Worm (Caenorhabditis elegans) whole organism, early embryonic: Measurements from ENCODE around the gene pkc-3.

Experiments used
- B0310.2 ChIP-seq: sonication (generic microtip); optimal IDR thresholded peaks from 2 replicates; lab custom pipeline; 2016; ENCODE audit warnings: mild to moderate bottlenecking, missing genetic modification characterization, missing compliant biosample characterization
- F13C5.2 ChIP-seq: sonication (generic microtip); optimal IDR thresholded peaks from 2 replicates; lab custom pipeline; 2017; ENCODE audit warnings: mild to moderate bottlenecking, missing genetic modification characterization, inconsistent platforms, missing compliant biosample characterization
- aly-1 ChIP-seq: sonication (generic microtip); optimal IDR thresholded peaks from 2 replicates; lab custom pipeline; 2016; ENCODE audit warnings: missing genetic modification characterization, missing compliant biosample characterization
- ama-1 ChIP-seq: fragments of 150-350 bp; optimal IDR thresholded peaks from 2 replicates; lab custom pipeline; 2014
- ceh-13 ChIP-seq: fragments of 200-800 bp; sonication (Bioruptor generic); optimal IDR thresholded peaks from 2 replicates; lab custom pipeline; 2018; ENCODE audit warnings: mild to moderate bottlenecking, missing genetic modification characterization, missing compliant biosample characterization
- ceh-36 ChIP-seq: sonication (generic microtip); optimal IDR thresholded peaks from 2 replicates; lab custom pipeline; 2016; ENCODE audit warnings: missing genetic modification characterization, inconsistent platforms, missing compliant biosample characterization
- ets-7 ChIP-seq: sonication (generic microtip); optimal IDR thresholded peaks from 2 replicates; lab custom pipeline; 2016; ENCODE audit warnings: missing genotype, missing genetic modification characterization, missing compliant biosample characterization
- flt-1 ChIP-seq: fragments of 200-800 bp; sonication (Bioruptor generic); IDR thresholded peaks from 2 replicates; pipeline ENCODE4 v1.3.6; 2022; ENCODE audit warnings: missing genetic modification characterization, missing compliant biosample characterization
- hmbx-1 ChIP-seq: sonication (generic microtip); optimal IDR thresholded peaks from 2 replicates; lab custom pipeline; 2016; ENCODE audit warnings: mild to moderate bottlenecking, missing genetic modification characterization, missing compliant biosample characterization
- hmg-4 ChIP-seq: fragments of 200-800 bp; sonication (Bioruptor generic); optimal IDR thresholded peaks from 2 replicates; lab custom pipeline; 2018; ENCODE audit warnings: mild to moderate bottlenecking, missing genetic modification characterization, missing compliant biosample characterization
- hnd-1 ChIP-seq: sonication (generic microtip); optimal IDR thresholded peaks from 2 replicates; lab custom pipeline; 2016; ENCODE audit warnings: missing genetic modification characterization, missing compliant biosample characterization
- pes-1 ChIP-seq: fragments of 200-800 bp; sonication (Bioruptor generic); IDR thresholded peaks from 2 replicates; pipeline ENCODE4 v1.3.6; 2022; ENCODE audit warnings: missing genetic modification reagents, missing genetic modification characterization, missing compliant biosample characterization
- scrt-1 ChIP-seq: fragments of 200-800 bp; sonication (Bioruptor generic); IDR thresholded peaks from 2 replicates; pipeline ENCODE4 v1.3.6; 2022; ENCODE audit warnings: missing genetic modification characterization, missing compliant biosample characterization
- sea-1 ChIP-seq: fragments of 200-800 bp; sonication (Bioruptor generic); conservative IDR thresholded peaks from 2 replicates; pipeline ENCODE4 v1.3.6; 2022; ENCODE audit warnings: missing genetic modification characterization, missing compliant biosample characterization
- tbx-11 ChIP-seq: fragments of 200-800 bp; sonication (Bioruptor generic); IDR thresholded peaks from 2 replicates; pipeline ENCODE4 v1.3.6; 2022; ENCODE audit warnings: missing genetic modification characterization, missing compliant biosample characterization
- tbx-37 ChIP-seq: fragments of 200-800 bp; sonication (Bioruptor generic); conservative IDR thresholded peaks from 2 replicates; pipeline ENCODE4 v1.3.6; 2022; ENCODE audit warnings: missing genetic modification reagents, missing genetic modification characterization, missing compliant biosample characterization
- tra-4 ChIP-seq: sonication (generic microtip); optimal IDR thresholded peaks from 2 replicates; lab custom pipeline; 2017; ENCODE audit warnings: missing genetic modification characterization, missing compliant biosample characterization

pkc-3 gene

DNA sequence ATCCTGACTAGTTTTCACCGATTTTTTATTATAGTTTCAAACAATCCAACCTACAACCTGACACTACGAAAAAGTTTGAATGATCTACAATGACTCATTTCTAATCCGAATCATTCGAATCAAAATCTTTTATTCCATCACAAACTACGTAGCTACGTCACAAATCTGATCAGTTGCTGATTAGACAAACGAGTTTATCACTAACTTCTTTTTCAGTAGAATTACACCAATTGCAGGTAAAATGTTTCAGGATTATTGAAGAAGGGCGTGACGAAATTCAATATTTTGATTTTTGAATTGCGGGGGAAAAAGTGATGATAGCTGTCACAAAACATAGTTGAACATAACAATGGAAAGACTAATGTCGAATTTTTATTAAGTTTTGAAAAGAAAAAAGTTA is 38.3 kb upstream of the pkc-3 start:
- TF ChIP-seq ceh-13 (GFP tag; lab: Kevin White, UChicago) (no peak), hmg-4 (GFP tag; lab: Kevin White, UChicago) (no peak), aly-1 (tag; lab: Kevin White, UChicago) (no peak), tra-4 (tag; lab: Kevin White, UChicago) (no peak), scrt-1 (GFP tag; lab: Robert Waterston, UW) (no peak), ama-1 (lab: Kevin White, UChicago) (no peak), pes-1 (GFP tag; lab: Robert Waterston, UW) (no peak), flt-1 (no peak), ets-7 (tag; lab: Kevin White, UChicago) (no peak), hnd-1 (tag; lab: Kevin White, UChicago) (no peak), tbx-11 (GFP tag; lab: Robert Waterston, UW) (no peak), hmbx-1 (tag; lab: Kevin White, UChicago) (no peak), F13C5.2 (no peak), B0310.2 (tag; lab: Kevin White, UChicago) (no peak), sea-1 (GFP tag; lab: Robert Waterston, UW) (no peak)

DNA sequence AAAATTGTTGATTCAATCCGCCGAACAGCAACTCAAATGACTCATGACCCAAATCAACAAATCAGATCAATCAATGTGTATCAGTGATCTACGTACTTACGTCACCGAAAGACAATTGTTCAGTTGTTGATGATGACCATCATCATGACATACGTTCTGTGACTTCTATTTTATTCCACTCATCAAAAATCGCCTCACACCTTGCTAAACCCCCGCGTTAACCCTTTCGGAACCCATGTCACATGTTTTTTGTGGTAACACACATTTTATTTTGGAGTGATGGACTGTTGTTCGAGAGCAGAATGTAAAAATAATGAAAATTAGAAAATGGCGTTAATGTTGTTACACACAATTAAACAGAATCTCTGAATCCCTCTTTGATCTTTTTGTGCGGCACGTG is 37.4 kb upstream of the pkc-3 start:
- no peak for TF ChIP-seq scrt-1 (GFP tag; lab: Robert Waterston, UW)
- TF ChIP-seq tbx-37 (GFP tag; lab: Robert Waterston, UW), result no peak
- no peak for TF ChIP-seq ceh-36 (tag; lab: Kevin White, UChicago)
- no peak for TF ChIP-seq ama-1 (lab: Kevin White, UChicago)
- no peak for TF ChIP-seq B0310.2 (tag; lab: Kevin White, UChicago)
- no peak for TF ChIP-seq aly-1 (tag; lab: Kevin White, UChicago)
- no peak for TF ChIP-seq tra-4 (tag; lab: Kevin White, UChicago)
- no peak for TF ChIP-seq ets-7 (tag; lab: Kevin White, UChicago)
- TF ChIP-seq pes-1 (GFP tag; lab: Robert Waterston, UW), result no peak
- no peak for TF ChIP-seq hmbx-1 (tag; lab: Kevin White, UChicago)
- TF ChIP-seq tbx-11 (GFP tag; lab: Robert Waterston, UW), result no peak
- no peak for TF ChIP-seq ceh-13 (GFP tag; lab: Kevin White, UChicago)
- no peak for TF ChIP-seq sea-1 (GFP tag; lab: Robert Waterston, UW)
- TF ChIP-seq hnd-1 (tag; lab: Kevin White, UChicago), result no peak
- TF ChIP-seq F13C5.2, result no peak
- no peak for TF ChIP-seq hmg-4 (GFP tag; lab: Kevin White, UChicago)
- TF ChIP-seq flt-1, result no peak

DNA sequence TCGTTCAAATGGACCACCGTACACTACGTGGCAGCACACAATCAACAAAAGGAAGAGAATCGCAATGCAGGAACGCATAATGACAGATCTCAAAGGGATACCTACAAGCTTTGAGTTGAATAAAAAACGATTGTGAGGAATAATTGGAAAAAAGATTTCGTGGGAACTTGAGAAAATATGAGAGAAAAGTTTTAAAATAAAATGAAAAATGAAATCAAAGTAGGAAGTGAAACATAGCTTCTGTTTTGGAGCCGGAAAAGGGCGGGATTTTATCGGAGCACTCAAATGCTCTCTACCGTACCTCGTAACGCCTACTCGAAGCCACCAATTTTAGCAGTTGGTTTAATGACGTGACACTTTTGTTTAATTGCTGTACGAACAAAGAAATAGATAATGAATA is 35.1 kb upstream of the pkc-3 start, which contains the start of gene F09E5.14:
Gene F09E5.14, minus strand, starts transcription at position 101 of the 400 bp plus-strand sequence.
- no peak for TF ChIP-seq pes-1 (GFP tag; lab: Robert Waterston, UW)
- TF ChIP-seq hnd-1 (tag; lab: Kevin White, UChicago), result no peak
- TF ChIP-seq ceh-36 (tag; lab: Kevin White, UChicago), result no peak
- no peak for TF ChIP-seq B0310.2 (tag; lab: Kevin White, UChicago)
- no peak for TF ChIP-seq ama-1 (lab: Kevin White, UChicago)
- TF ChIP-seq tra-4 (tag; lab: Kevin White, UChicago), result no peak
- no peak for TF ChIP-seq tbx-37 (GFP tag; lab: Robert Waterston, UW)
- TF ChIP-seq aly-1 (tag; lab: Kevin White, UChicago), result no peak
- TF ChIP-seq F13C5.2, result no peak
- TF ChIP-seq ets-7 (tag; lab: Kevin White, UChicago), result no peak
- TF ChIP-seq hmbx-1 (tag; lab: Kevin White, UChicago), result no peak
- TF ChIP-seq ceh-13 (GFP tag; lab: Kevin White, UChicago), result no peak
- TF ChIP-seq hmg-4 (GFP tag; lab: Kevin White, UChicago), result no peak
- TF ChIP-seq sea-1 (GFP tag; lab: Robert Waterston, UW), result no peak
- TF ChIP-seq tbx-11 (GFP tag; lab: Robert Waterston, UW), result no peak
- no peak for TF ChIP-seq scrt-1 (GFP tag; lab: Robert Waterston, UW)
- TF ChIP-seq flt-1, result no peak

DNA sequence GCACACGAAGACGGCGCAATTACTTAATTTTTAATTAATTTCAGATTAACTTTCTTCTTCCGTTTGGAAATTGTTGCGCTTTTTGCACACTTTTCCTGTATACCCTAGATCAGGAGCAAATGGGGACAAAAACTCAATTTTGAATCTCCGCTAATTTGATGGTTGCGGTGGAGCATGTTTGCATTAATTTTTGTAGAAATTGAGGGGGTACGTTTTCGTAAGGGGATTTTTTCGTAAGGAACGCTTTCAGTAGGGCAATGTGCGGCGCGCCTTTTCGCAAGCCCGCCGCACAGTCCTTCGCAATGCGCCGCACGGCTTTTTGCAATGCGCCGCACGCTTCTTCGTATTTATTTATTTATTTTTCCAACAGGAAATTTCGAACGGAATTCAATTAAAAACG is 33.5 kb upstream of the pkc-3 start:
- 0 out of 2 replicates have a peak, but pooled peaks have one; percentile 32 for TF ChIP-seq flt-1
- TF ChIP-seq tbx-11 (GFP tag; lab: Robert Waterston, UW), result peak; percentile 78; the same call in 1 of the 2 replicates
- peak; percentile 66; the same call in 1 of the 2 replicates for TF ChIP-seq scrt-1 (GFP tag; lab: Robert Waterston, UW)
- TF ChIP-seq sea-1 (GFP tag; lab: Robert Waterston, UW), result peak; percentile 87
- TF ChIP-seq pes-1 (GFP tag; lab: Robert Waterston, UW), result peak; percentile 79; the same call in 1 of the 2 replicates
- TF ChIP-seq tbx-37 (GFP tag; lab: Robert Waterston, UW), result 0 out of 2 replicates have a peak, but pooled peaks have one; percentile 35

DNA sequence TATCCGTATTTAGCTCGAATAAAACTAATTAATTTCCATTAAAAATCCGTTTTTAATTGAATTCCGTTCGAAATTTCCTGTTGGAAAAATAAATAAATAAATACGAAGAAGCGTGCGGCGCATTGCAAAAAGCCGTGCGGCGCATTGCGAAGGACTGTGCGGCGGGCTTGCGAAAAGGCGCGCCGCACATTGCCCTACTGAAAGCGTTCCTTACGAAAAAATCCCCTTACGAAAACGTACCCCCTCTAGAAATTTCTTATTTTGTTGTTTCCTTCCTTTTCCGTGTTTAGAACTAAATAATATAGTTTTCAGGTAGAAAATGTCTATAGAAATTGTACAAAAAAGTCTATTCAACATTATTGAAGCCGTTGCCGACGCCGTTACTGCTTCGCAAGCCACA is 29.5 kb upstream of the pkc-3 start, which contains the start of gene F09E5.8:
Gene F09E5.8, plus strand, starts transcription at position 313 of the 400 bp plus-strand sequence.
- TF ChIP-seq pes-1 (GFP tag; lab: Robert Waterston, UW) (peak; percentile 81), scrt-1 (GFP tag; lab: Robert Waterston, UW) (0 out of 2 replicates have a peak, but pooled peaks have one; percentile 35), tbx-11 (GFP tag; lab: Robert Waterston, UW) (peak; percentile 76)

DNA sequence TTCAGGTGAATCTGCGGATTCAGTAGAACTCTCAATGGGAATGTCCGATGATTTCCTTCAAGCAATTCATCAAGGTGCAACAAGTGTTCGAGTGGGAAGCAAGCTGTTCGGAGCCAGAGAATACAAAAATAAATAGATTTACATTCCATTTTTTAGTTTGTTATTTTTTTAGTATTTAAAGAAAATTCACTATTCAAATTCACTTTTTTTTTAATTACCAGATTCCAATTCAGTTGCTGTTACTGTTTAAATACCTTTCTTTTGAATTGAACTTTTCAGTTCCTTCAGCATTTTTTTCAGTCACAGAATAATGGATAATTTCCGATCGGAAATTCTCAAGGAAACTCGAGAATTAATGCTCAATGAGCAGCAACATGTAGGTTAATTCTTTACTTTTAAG is 28.0 kb upstream of the pkc-3 start, which contains the start of gene F09E5.7:
Gene F09E5.7, plus strand, starts transcription at position 301 of the 400 bp plus-strand sequence.
- no peak for TF ChIP-seq tra-4 (tag; lab: Kevin White, UChicago)
- TF ChIP-seq sea-1 (GFP tag; lab: Robert Waterston, UW), result no peak
- no peak for TF ChIP-seq F13C5.2
- TF ChIP-seq flt-1, result no peak
- no peak for TF ChIP-seq aly-1 (tag; lab: Kevin White, UChicago)
- no peak for TF ChIP-seq ets-7 (tag; lab: Kevin White, UChicago)
- TF ChIP-seq scrt-1 (GFP tag; lab: Robert Waterston, UW), result no peak
- TF ChIP-seq hmg-4 (GFP tag; lab: Kevin White, UChicago), result no peak
- TF ChIP-seq ceh-36 (tag; lab: Kevin White, UChicago), result no peak
- no peak for TF ChIP-seq pes-1 (GFP tag; lab: Robert Waterston, UW)
- no peak for TF ChIP-seq ceh-13 (GFP tag; lab: Kevin White, UChicago)

DNA sequence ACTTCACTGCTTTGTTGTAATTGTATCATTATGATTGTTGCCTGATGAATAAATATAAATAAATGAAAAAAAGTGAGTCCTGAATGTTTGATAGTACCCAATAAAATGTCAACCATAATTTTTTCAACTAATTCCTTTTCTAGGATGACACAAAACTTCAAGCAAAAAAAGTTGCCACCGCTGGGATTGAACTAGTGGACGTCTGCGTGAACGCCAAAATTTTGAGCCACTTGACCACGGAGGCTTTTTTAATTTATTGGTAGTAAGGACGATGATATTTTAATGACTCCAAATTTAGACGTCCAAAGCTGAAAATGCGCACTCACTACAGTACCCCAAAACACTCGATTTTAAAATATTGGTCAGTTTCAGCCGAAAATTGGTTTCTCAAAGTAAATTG is 26.2 kb upstream of the pkc-3 start:
- TF ChIP-seq flt-1 (no peak), pes-1 (GFP tag; lab: Robert Waterston, UW) (peak; percentile 46; the same call in 1 of the 2 replicates)
